Fruit fly (Drosophila melanogaster) whole organism, prepupa: Measurements from ENCODE around the gene Taf9.

Experiments
- Blimp-1 ChIP-seq: fragments of 200-800 bp; sonication (Bioruptor generic); optimal IDR thresholded peaks from 3 replicates; lab custom pipeline; 2017; ENCODE audit warnings: missing biosample characterization, missing genetic modification characterization, mild to moderate bottlenecking, moderate library complexity, missing genetic modification reagents
- CG10631 ChIP-seq: fragments of 200-800 bp; sonication (Bioruptor generic); optimal IDR thresholded peaks from 2 replicates; lab custom pipeline; 2016; ENCODE audit warnings: missing biosample characterization, missing genetic modification characterization
- CG10669 ChIP-seq: fragments of 200-800 bp; sonication (Bioruptor generic); optimal IDR thresholded peaks from 3 replicates; lab custom pipeline; 2018; ENCODE audit warnings: missing biosample characterization, mild to moderate bottlenecking, missing genetic modification characterization, moderate library complexity
- CG11294 ChIP-seq: fragments of 200-800 bp; sonication (Bioruptor generic); IDR thresholded peaks from 2 replicates; pipeline ENCODE4 v1.3.6; 2022; ENCODE audit warnings: missing biosample characterization, missing genetic modification characterization
- CG11762 ChIP-seq: fragments of 200-800 bp; sonication (Bioruptor generic); optimal IDR thresholded peaks from 3 replicates; lab custom pipeline; 2016; ENCODE audit warnings: missing biosample characterization, missing genetic modification characterization; ENCODE audit not compliant: insufficient read depth
- CG11902 ChIP-seq: fragments of 200-800 bp; sonication (Bioruptor generic); optimal IDR thresholded peaks from 3 replicates; lab custom pipeline; 2016; ENCODE audit warnings: missing biosample characterization, missing genetic modification characterization
- CG15336 ChIP-seq: fragments of 200-800 bp; sonication (Bioruptor generic); IDR thresholded peaks from 2 replicates; pipeline ENCODE4 v1.3.6; 2022; ENCODE audit warnings: missing biosample characterization, missing genetic modification characterization
- CG16779 ChIP-seq: fragments of 200-800 bp; sonication (Bioruptor generic); optimal IDR thresholded peaks from 3 replicates; lab custom pipeline; 2017; ENCODE audit warnings: missing biosample characterization, mild to moderate bottlenecking, missing genetic modification characterization
- CG3032 ChIP-seq: fragments of 200-800 bp; optimal IDR thresholded peaks from 2 replicates; lab custom pipeline; 2019; ENCODE audit warnings: missing biosample characterization, mild to moderate bottlenecking, missing genetic modification characterization, moderate library complexity
- CG31627 ChIP-seq: fragments of 200-800 bp; sonication (Bioruptor generic); optimal IDR thresholded peaks from 3 replicates; lab custom pipeline; 2016; ENCODE audit warnings: missing biosample characterization, missing genetic modification characterization
- CG32006 ChIP-seq: fragments of 200-800 bp; sonication (Bioruptor generic); optimal IDR thresholded peaks from 3 replicates; lab custom pipeline; 2017; ENCODE audit warnings: missing biosample characterization, mild to moderate bottlenecking, missing genetic modification characterization
- CG34406 ChIP-seq: fragments of 200-800 bp; sonication (Bioruptor generic); optimal IDR thresholded peaks from 3 replicates; lab custom pipeline; 2016; ENCODE audit warnings: missing biosample characterization, missing genetic modification characterization
- CG4318 ChIP-seq: fragments of 200-800 bp; sonication (Bioruptor generic); optimal IDR thresholded peaks from 3 replicates; lab custom pipeline; 2017; ENCODE audit warnings: missing biosample characterization, mild to moderate bottlenecking, missing genetic modification characterization
- CG6163 ChIP-seq: fragments of 200-800 bp; sonication (Bioruptor generic); IDR thresholded peaks from 3 replicates; pipeline ENCODE4 v1.3.6; 2022; ENCODE audit warnings: missing biosample characterization, missing genetic modification characterization
- CG6276 ChIP-seq: fragments of 200-800 bp; sonication (Bioruptor generic); optimal IDR thresholded peaks from 2 replicates; lab custom pipeline; 2017; ENCODE audit warnings: missing biosample characterization, mild to moderate bottlenecking, missing genetic modification characterization
- CG6792 ChIP-seq: fragments of 200-800 bp; sonication (Bioruptor generic); optimal IDR thresholded peaks from 3 replicates; lab custom pipeline; 2016; ENCODE audit warnings: missing biosample characterization, missing genetic modification characterization
- CG6808 ChIP-seq: fragments of 200-800 bp; sonication (Bioruptor generic); optimal IDR thresholded peaks from 3 replicates; lab custom pipeline; 2017; ENCODE audit warnings: missing biosample characterization, missing genetic modification characterization, mild to moderate bottlenecking, moderate library complexity, missing genetic modification reagents
- CG6854 ChIP-seq: fragments of 200-800 bp; sonication (Bioruptor generic); optimal IDR thresholded peaks from 2 replicates; lab custom pipeline; 2017; ENCODE audit warnings: missing biosample characterization, mild to moderate bottlenecking, missing genetic modification characterization
- CG7368 ChIP-seq: fragments of 200-800 bp; sonication (Bioruptor generic); optimal IDR thresholded peaks from 3 replicates; lab custom pipeline; 2016; ENCODE audit warnings: missing biosample characterization, missing genetic modification characterization
- CG8119 ChIP-seq: fragments of 200-800 bp; sonication (Bioruptor generic); IDR thresholded peaks from 3 replicates; pipeline ENCODE4 v1.3.6; 2022; ENCODE audit warnings: missing biosample characterization, missing genetic modification characterization
- CG8319 ChIP-seq: fragments of 200-800 bp; sonication (Bioruptor generic); optimal IDR thresholded peaks from 3 replicates; lab custom pipeline; 2016; ENCODE audit warnings: missing biosample characterization, missing genetic modification characterization
- CG9139 ChIP-seq: fragments of 200-800 bp; sonication (Bioruptor generic); optimal IDR thresholded peaks from 3 replicates; lab custom pipeline; 2017; ENCODE audit warnings: missing biosample characterization, mild to moderate bottlenecking, missing genetic modification characterization
- Eip75B ChIP-seq: fragments of 200-800 bp; sonication (Bioruptor generic); optimal IDR thresholded peaks from 3 replicates; lab custom pipeline; 2016; ENCODE audit warnings: missing biosample characterization, missing genetic modification characterization
- Eip78C ChIP-seq: fragments of 200-800 bp; sonication (Bioruptor generic); peaks from one replicate; lab custom pipeline; 2016; ENCODE audit warnings: missing biosample characterization, missing genetic modification characterization
- Eip93F ChIP-seq: fragments of 200-800 bp; sonication (Bioruptor generic); optimal IDR thresholded peaks from 2 replicates; lab custom pipeline; 2016; ENCODE audit warnings: missing biosample characterization, mild to moderate bottlenecking, missing genetic modification characterization
- Gug ChIP-seq: fragments of 200-800 bp; sonication (Bioruptor generic); IDR thresholded peaks from 2 replicates; pipeline ENCODE4 v1.3.6; 2022; ENCODE audit warnings: missing biosample characterization, missing genetic modification characterization
- Hr38 ChIP-seq: sonication (Bioruptor generic); optimal IDR thresholded peaks from 2 replicates; lab custom pipeline; 2016; ENCODE audit warnings: missing biosample characterization, missing genetic modification characterization
- Hr39 ChIP-seq: fragments of 200-800 bp; sonication (Bioruptor generic); optimal IDR thresholded peaks from 2 replicates; lab custom pipeline; 2016; ENCODE audit warnings: missing biosample characterization, missing genetic modification characterization
- Hr4 ChIP-seq: fragments of 200-800 bp; sonication (Bioruptor generic); optimal IDR thresholded peaks from 3 replicates; lab custom pipeline; 2016; ENCODE audit warnings: missing biosample characterization, missing genetic modification characterization
- Met ChIP-seq: fragments of 200-800 bp; sonication (Bioruptor generic); optimal IDR thresholded peaks from 3 replicates; lab custom pipeline; 2016; ENCODE audit warnings: missing biosample characterization, missing genetic modification characterization
- Sox14 ChIP-seq: fragments of 200-800 bp; sonication (Bioruptor generic); optimal IDR thresholded peaks from 3 replicates; lab custom pipeline; 2016; ENCODE audit warnings: missing biosample characterization, missing genetic modification characterization
- Sox15 ChIP-seq: fragments of 200-800 bp; sonication (Bioruptor generic); optimal IDR thresholded peaks from 3 replicates; lab custom pipeline; 2016; ENCODE audit warnings: missing biosample characterization, missing genetic modification characterization
- achi ChIP-seq: fragments of 200-800 bp; sonication (Bioruptor generic); optimal IDR thresholded peaks from 3 replicates; lab custom pipeline; 2016; ENCODE audit warnings: missing biosample characterization, missing genetic modification characterization
- dac ChIP-seq: fragments of 200-800 bp; sonication (Bioruptor generic); optimal IDR thresholded peaks from 2 replicates; lab custom pipeline; 2017; ENCODE audit warnings: missing biosample characterization, mild to moderate bottlenecking, missing genetic modification characterization
- eg ChIP-seq: fragments of 200-800 bp; sonication (Bioruptor generic); IDR thresholded peaks from 3 replicates; pipeline ENCODE4 v1.3.6; 2022; ENCODE audit warnings: missing biosample characterization, missing genetic modification characterization
- fd59A ChIP-seq: fragments of 200-800 bp; sonication (Bioruptor generic); optimal IDR thresholded peaks from 2 replicates; lab custom pipeline; 2017; ENCODE audit warnings: missing biosample characterization, mild to moderate bottlenecking, missing genetic modification characterization, missing genetic modification reagents
- fd85E ChIP-seq: fragments of 200-800 bp; sonication (Bioruptor generic); optimal IDR thresholded peaks from 3 replicates; lab custom pipeline; 2016; ENCODE audit warnings: missing biosample characterization, missing genetic modification characterization
- fkh ChIP-seq: fragments of 200-800 bp; sonication (Bioruptor generic); optimal IDR thresholded peaks from 3 replicates; lab custom pipeline; 2017; ENCODE audit warnings: missing biosample characterization, mild to moderate bottlenecking, missing genetic modification characterization, moderate library complexity
- lz ChIP-seq: fragments of 200-800 bp; sonication (Bioruptor generic); optimal IDR thresholded peaks from 3 replicates; lab custom pipeline; 2016; ENCODE audit warnings: missing biosample characterization, missing genetic modification characterization
- net ChIP-seq: fragments of 200-800 bp; sonication (Bioruptor generic); optimal IDR thresholded peaks from 3 replicates; lab custom pipeline; 2016; ENCODE audit warnings: missing biosample characterization, missing genetic modification characterization
- pdm3 ChIP-seq: fragments of 200-800 bp; sonication (Bioruptor generic); optimal IDR thresholded peaks from 3 replicates; lab custom pipeline; 2016; ENCODE audit warnings: missing biosample characterization, missing genetic modification characterization
- salr ChIP-seq, 2 experiments: fragments of 200-800 bp; sonication (Bioruptor generic); optimal IDR thresholded peaks; 3 replicates each; lab custom pipeline; 2016 to 2018; ENCODE audit warnings: missing biosample characterization in 2 of 2, missing genetic modification characterization in 2 of 2, mild to moderate bottlenecking in 1 of 2
- svp ChIP-seq: fragments of 200-800 bp; sonication (Bioruptor generic); peaks from one replicate; lab custom pipeline; 2016; ENCODE audit warnings: missing biosample characterization, missing genetic modification characterization
- topi ChIP-seq: fragments of 200-800 bp; sonication (Bioruptor generic); optimal IDR thresholded peaks from 3 replicates; lab custom pipeline; 2016; ENCODE audit warnings: missing biosample characterization, missing genetic modification characterization
- vri ChIP-seq: fragments of 200-800 bp; sonication (Bioruptor generic); optimal IDR thresholded peaks from 3 replicates; lab custom pipeline; 2016; ENCODE audit warnings: missing biosample characterization, mild to moderate bottlenecking, missing genetic modification characterization

Taf9 gene

DNA sequence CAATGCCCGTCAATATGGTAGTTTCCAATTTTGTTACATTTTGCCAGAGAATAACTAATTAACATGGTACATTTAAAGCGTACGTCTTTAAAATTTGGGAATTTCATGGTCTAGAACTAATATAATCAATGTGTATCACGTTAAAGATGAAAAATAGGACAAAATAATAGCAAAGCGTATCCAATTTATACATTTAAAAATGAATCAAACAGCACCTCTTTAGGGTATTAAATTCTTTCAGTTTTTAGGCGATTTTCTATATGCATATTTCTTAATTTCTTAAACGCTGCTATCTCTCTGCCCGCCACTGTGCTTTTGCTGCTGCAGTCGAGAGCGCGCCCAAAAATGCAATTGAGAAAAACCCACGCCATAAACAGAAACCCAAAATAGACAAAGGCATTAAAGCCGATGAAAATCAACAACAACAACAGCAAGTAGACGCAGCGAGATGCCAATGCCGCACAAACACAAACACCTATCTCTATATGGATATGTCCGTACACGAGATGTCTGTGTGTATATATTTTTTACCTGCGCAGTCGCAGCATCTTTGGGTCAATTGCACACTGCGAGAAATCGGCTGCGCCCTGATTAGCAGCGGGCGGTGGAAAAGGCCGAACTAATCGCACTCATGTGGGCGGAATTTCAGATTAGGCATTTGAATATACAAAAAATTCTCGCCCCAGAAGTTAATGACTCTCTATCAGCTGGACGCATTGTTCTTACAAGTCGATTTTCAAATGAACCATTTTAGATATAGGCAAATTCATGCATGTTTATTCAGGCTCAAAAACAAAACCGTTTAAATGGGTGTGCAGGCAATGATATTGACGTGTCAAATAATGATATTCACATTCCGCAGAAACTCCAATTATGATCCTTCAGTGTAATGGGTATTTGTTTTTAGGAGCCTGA is 12.6 kb upstream of the Taf9 start (continued):
- TF ChIP-seq CG9139 (GFP tag; lab: Kevin White, UChicago) (no peak), CG10669 (peak; percentile 49), salr (GFP tag; optimal IDR thresholded peaks at IDR 0.05; lab: Kevin White, UChicago) (peak in 1 of 2 experiments; percentile 51), CG15336 (GFP tag; lab: Robert Waterston, UW) (peak; percentile 80), achi (peak; percentile 62), Hr39 (GFP tag; lab: Kevin White, UChicago) (peak; percentile 50), fkh (GFP tag; lab: Kevin White, UChicago) (peak; percentile 16), Blimp-1 (GFP tag; lab: Kevin White, UChicago) (no peak), Eip78C (GFP tag; lab: Kevin White, UChicago) (peak; percentile 95), vri (GFP tag; lab: Kevin White, UChicago) (no peak), Gug (GFP tag; lab: Robert Waterston, UW) (peak; percentile 43; the same call in 1 of the 2 replicates), CG6854 (no peak), CG4318 (peak; percentile 69), CG11762 (peak; percentile 44), eg (GFP tag; lab: Robert Waterston, UW) (peak; percentile 61; the same call in 2 of the 3 replicates)

DNA sequence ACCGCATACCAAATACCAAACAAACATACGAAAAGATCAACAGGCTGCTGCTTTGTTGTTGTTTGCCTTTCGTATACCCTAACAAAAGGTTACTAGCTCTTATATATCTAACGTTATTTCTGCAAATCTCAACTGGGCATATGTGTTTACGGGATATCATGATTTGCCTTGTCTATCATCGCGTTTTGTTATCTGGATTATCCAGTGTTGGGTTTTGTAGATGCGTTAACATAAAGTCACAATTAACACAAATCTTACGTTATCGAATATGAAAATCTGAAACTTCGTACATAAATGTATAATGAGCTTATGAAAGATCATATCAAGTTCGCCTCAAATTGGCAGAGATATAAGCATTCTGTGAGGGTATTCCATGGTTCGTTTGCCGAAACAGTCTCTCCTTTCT is 11.7 kb upstream of the Taf9 start:
- TF ChIP-seq fkh (GFP tag; lab: Kevin White, UChicago), result peak; percentile 65
- no peak for TF ChIP-seq CG11294 (GFP tag; lab: Robert Waterston, UW)
- peak; percentile 24 for TF ChIP-seq dac (GFP tag; lab: Kevin White, UChicago)
- peak; percentile 50 for TF ChIP-seq pdm3
- peak; percentile 49 for TF ChIP-seq fd59A (GFP tag; lab: Kevin White, UChicago)
- no peak for TF ChIP-seq eg (GFP tag; lab: Robert Waterston, UW)
- peak; percentile 30 for TF ChIP-seq CG34406 (GFP tag; lab: Kevin White, UChicago)
- TF ChIP-seq achi, result peak; percentile 54
- no peak for TF ChIP-seq Sox15 (GFP tag; lab: Kevin White, UChicago)
- peak; percentile 22 for TF ChIP-seq Eip75B (GFP tag; lab: Kevin White, UChicago)
- TF ChIP-seq CG4318, result peak; percentile 41
- TF ChIP-seq CG11902, result no peak
- TF ChIP-seq CG8119 (GFP tag; lab: Robert Waterston, UW), result 0 out of 3 replicates have a peak, but pooled peaks have one; percentile 26
- peak; percentile 48 for TF ChIP-seq Hr39 (GFP tag; lab: Kevin White, UChicago)
- TF ChIP-seq Gug (GFP tag; lab: Robert Waterston, UW), result no peak
- TF ChIP-seq CG7368, result no peak
- TF ChIP-seq Met (GFP tag; lab: Kevin White, UChicago), result peak; percentile 50
- no peak for TF ChIP-seq CG15336 (GFP tag; lab: Robert Waterston, UW)
- peak; percentile 61 for TF ChIP-seq CG10631 (GFP tag; lab: Kevin White, UChicago)
- peak; percentile 50 for TF ChIP-seq Sox14
- TF ChIP-seq fd85E, result no peak
- peak in 1 of 2 experiments; percentile 12 for TF ChIP-seq salr (GFP tag; optimal IDR thresholded peaks at IDR 0.05; lab: Kevin White, UChicago)
- peak; percentile 61 for TF ChIP-seq Eip78C (GFP tag; lab: Kevin White, UChicago)
- no peak for TF ChIP-seq Hr38 (GFP tag; lab: Kevin White, UChicago)
- TF ChIP-seq CG6163 (GFP tag; lab: Robert Waterston, UW), result no peak
- TF ChIP-seq CG32006, result peak; percentile 66
- TF ChIP-seq CG6792 (GFP tag; lab: Kevin White, UChicago), result peak; percentile 42
- no peak for TF ChIP-seq CG9139 (GFP tag; lab: Kevin White, UChicago)
- peak; percentile 21 for TF ChIP-seq CG6276 (GFP tag; lab: Kevin White, UChicago)
- no peak for TF ChIP-seq CG16779
- TF ChIP-seq lz (GFP tag; lab: Kevin White, UChicago), result peak; percentile 63
- TF ChIP-seq CG6808 (GFP tag; lab: Kevin White, UChicago), result peak; percentile 63
- TF ChIP-seq net (GFP tag; lab: Kevin White, UChicago), result no peak
- TF ChIP-seq Hr4 (GFP tag; lab: Kevin White, UChicago), result peak; percentile 39
- no peak for TF ChIP-seq Eip93F
- TF ChIP-seq CG8319 (GFP tag; lab: Kevin White, UChicago), result no peak
- TF ChIP-seq CG3032 (tag; lab: Kevin White, UChicago), result peak; percentile 53
- TF ChIP-seq Blimp-1 (GFP tag; lab: Kevin White, UChicago), result no peak
- no peak for TF ChIP-seq vri (GFP tag; lab: Kevin White, UChicago)
- peak; percentile 89 for TF ChIP-seq svp
- TF ChIP-seq CG31627 (GFP tag; lab: Kevin White, UChicago), result peak; percentile 45
- peak; percentile 53 for TF ChIP-seq CG10669
- TF ChIP-seq CG6854, result no peak
- TF ChIP-seq topi (GFP tag; lab: Kevin White, UChicago), result peak; percentile 76
